Fruit fly (Drosophila melanogaster) whole organism, embryonic: Measurements from ENCODE around the gene CG45073.

ENCODE experiments used
- CG3407 ChIP-seq: fragments of 200-800 bp; sonication (Bioruptor generic); optimal IDR thresholded peaks from 2 replicates; lab custom pipeline; 2018; ENCODE audit warnings: missing biosample characterization, mild to moderate bottlenecking, missing genetic modification characterization
- HmgZ ChIP-seq: fragments of 200-800 bp; sonication (Bioruptor generic); optimal IDR thresholded peaks from 2 replicates; lab custom pipeline; 2018; ENCODE audit warnings: missing biosample characterization, mild to moderate bottlenecking, missing genetic modification characterization
- crc ChIP-seq: fragments of 200-800 bp; sonication (Bioruptor generic); optimal IDR thresholded peaks from 2 replicates; lab custom pipeline; 2016; ENCODE audit warnings: missing biosample characterization, missing genetic modification characterization
- lola ChIP-seq, 3 experiments: fragments of >200 bp in 2 of 3; fragments of 200-800 bp in 1 of 3; sonication (Bioruptor generic) in 1 of 3; optimal IDR thresholded peaks; 2 replicates each; lab custom pipeline; 2017 to 2019; ENCODE audit warnings: missing biosample characterization in 3 of 3, missing genetic modification characterization in 3 of 3, mild to moderate bottlenecking in 1 of 3, moderate library complexity in 1 of 3
- nerfin-2 ChIP-seq: fragments of 200-800 bp; sonication (Bioruptor generic); IDR thresholded peaks from 2 replicates; pipeline ENCODE4 v1.3.6; 2022; ENCODE audit warnings: missing biosample characterization, missing genetic modification characterization; ENCODE audit not compliant: partially characterized antibody
- tll ChIP-seq, 2 experiments: fragments of 200-800 bp in 1 of 2; fragments of >200 bp in 1 of 2; sonication (Bioruptor generic) in 1 of 2; optimal IDR thresholded peaks; 2 replicates each; lab custom pipeline; 2017 to 2019; ENCODE audit warnings: missing biosample characterization in 2 of 2, missing genetic modification characterization in 2 of 2, mild to moderate bottlenecking in 1 of 2, moderate library complexity in 1 of 2

DNA sequence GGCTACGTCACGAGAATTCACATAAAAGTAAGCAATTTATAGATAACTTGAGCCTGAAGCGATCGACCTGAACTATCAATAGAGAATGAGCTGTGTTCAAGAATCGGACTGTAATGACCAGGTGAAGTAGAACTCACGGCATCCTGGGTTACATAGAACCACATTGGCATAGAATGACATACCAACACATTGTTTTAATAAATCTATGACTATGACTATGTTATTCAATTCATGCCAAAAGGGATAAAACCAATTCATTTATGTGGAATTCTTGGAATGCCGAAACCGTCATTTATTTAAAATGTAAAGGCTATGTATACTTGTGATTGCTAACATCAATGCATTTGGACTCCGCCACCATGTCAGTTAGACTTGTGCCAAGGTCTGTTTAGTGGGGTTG lies 4.5 kb upstream of the CG45073 start, which contains the start of gene Ppi1:
- TF ChIP-seq crc = no peak
- TF ChIP-seq HmgZ (tag; lab: Kevin White, UChicago) = no peak
- no peak for TF ChIP-seq CG3407 (GFP tag; lab: Kevin White, UChicago)
- no peak for TF ChIP-seq nerfin-2 (GFP tag; lab: Robert Waterston, UW)
- no peak for TF ChIP-seq lola (GFP tag; optimal IDR thresholded peaks at IDR 0.05; lab: Kevin White, UChicago)
- TF ChIP-seq tll (GFP tag; optimal IDR thresholded peaks at IDR 0.05; lab: Kevin White, UChicago) = no peak
